Fruit fly (Drosophila melanogaster) whole organism, embryonic: ENCODE data around the gene Ssl2.

ENCODE experiments used
- B-H1 ChIP-seq: fragments of 200-800 bp; sonication (Bioruptor generic); IDR thresholded peaks from 3 replicates; pipeline ENCODE4 v1.3.6; 2022; ENCODE audit warnings: missing biosample characterization, missing genetic modification characterization
- BEAF-32 ChIP-seq: fragments of 200-800 bp; sonication (Bioruptor generic); optimal IDR thresholded peaks from 3 replicates; lab custom pipeline; 2017; ENCODE audit warnings: missing biosample characterization, missing genetic modification characterization, mild to moderate bottlenecking, moderate library complexity, missing genetic modification reagents
- C15 ChIP-seq: fragments of 200-800 bp; sonication (Bioruptor generic); IDR thresholded peaks from 3 replicates; pipeline ENCODE4 v1.3.6; 2022; ENCODE audit warnings: missing biosample characterization, missing genetic modification characterization
- CG1024 ChIP-seq: fragments of 200-800 bp; sonication (Bioruptor generic); IDR thresholded peaks from 2 replicates; pipeline ENCODE4 v1.3.6; 2022; ENCODE audit warnings: missing biosample characterization, missing genetic modification characterization
- CG10565 ChIP-seq: fragments of 200-800 bp; sonication (Bioruptor generic); optimal IDR thresholded peaks from 3 replicates; lab custom pipeline; 2016; ENCODE audit warnings: missing biosample characterization, mild to moderate bottlenecking, missing genetic modification characterization
- CG11085 ChIP-seq: fragments of 200-800 bp; sonication (Bioruptor generic); IDR thresholded peaks from 2 replicates; pipeline ENCODE4 v1.3.6; 2022; ENCODE audit warnings: missing biosample characterization, missing genetic modification characterization
- CG11504 ChIP-seq: fragments of 200-800 bp; sonication (Bioruptor generic); optimal IDR thresholded peaks from 3 replicates; lab custom pipeline; 2019; ENCODE audit warnings: missing biosample characterization, mild to moderate bottlenecking, missing genetic modification characterization, moderate library complexity
- CG11695 ChIP-seq: fragments of 200-800 bp; sonication (Bioruptor generic); IDR thresholded peaks from 3 replicates; pipeline ENCODE4 v1.3.6; 2022; ENCODE audit warnings: missing biosample characterization, missing genetic modification characterization
- CG14710 ChIP-seq: fragments of 200-800 bp; sonication (Bioruptor generic); optimal IDR thresholded peaks from 3 replicates; lab custom pipeline; 2019; ENCODE audit warnings: missing biosample characterization, mild to moderate bottlenecking, missing genetic modification characterization, moderate library complexity
- CG15696 ChIP-seq: fragments of 200-800 bp; sonication (Bioruptor generic); optimal IDR thresholded peaks from 2 replicates; lab custom pipeline; 2019; ENCODE audit warnings: missing biosample characterization, mild to moderate bottlenecking, missing genetic modification characterization, moderate library complexity
- CG18599 ChIP-seq: fragments of 200-800 bp; sonication (Bioruptor generic); optimal IDR thresholded peaks from 3 replicates; lab custom pipeline; 2017; ENCODE audit warnings: missing biosample characterization, missing genetic modification characterization, mild to moderate bottlenecking, moderate library complexity, missing genetic modification reagents
- CG18619 ChIP-seq: fragments of 200-800 bp; sonication (Bioruptor generic); optimal IDR thresholded peaks from 3 replicates; lab custom pipeline; 2017; ENCODE audit warnings: missing biosample characterization, mild to moderate bottlenecking, missing genetic modification characterization
- CG2116 ChIP-seq: fragments of 200-800 bp; sonication (Bioruptor generic); optimal IDR thresholded peaks from 3 replicates; lab custom pipeline; 2018; ENCODE audit warnings: missing biosample characterization, mild to moderate bottlenecking, missing genetic modification characterization
- CG32532 ChIP-seq: fragments of 200-800 bp; sonication (Bioruptor generic); IDR thresholded peaks from 2 replicates; pipeline ENCODE4 v1.3.6; 2022; ENCODE audit warnings: missing biosample characterization, missing genetic modification characterization
- CG4282 ChIP-seq: fragments of 200-800 bp; sonication (Bioruptor generic); optimal IDR thresholded peaks from 2 replicates; lab custom pipeline; 2016; ENCODE audit warnings: missing biosample characterization, missing genetic modification characterization
- CG5180 ChIP-seq: fragments of 200-800 bp; sonication (Bioruptor generic); optimal IDR thresholded peaks from 3 replicates; lab custom pipeline; 2017; ENCODE audit warnings: missing biosample characterization, missing genetic modification characterization, mild to moderate bottlenecking, moderate library complexity, missing genetic modification reagents
- CG5953 ChIP-seq: fragments of 200-800 bp; sonication (Bioruptor generic); IDR thresholded peaks from 2 replicates; pipeline ENCODE4 v1.3.6; 2022; ENCODE audit warnings: missing biosample characterization, missing genetic modification characterization
- CG6765 ChIP-seq: fragments of 200-800 bp; sonication (Bioruptor generic); optimal IDR thresholded peaks from 3 replicates; lab custom pipeline; 2017; ENCODE audit warnings: missing biosample characterization, mild to moderate bottlenecking, missing genetic modification characterization
- CG6791 ChIP-seq: fragments of 200-800 bp; sonication (Bioruptor generic); IDR thresholded peaks from 3 replicates; pipeline ENCODE4 v1.3.6; 2022; ENCODE audit warnings: missing biosample characterization, missing genetic modification characterization; ENCODE audit not compliant: partially characterized antibody
- CG9797 ChIP-seq: fragments of 200-800 bp; sonication (Bioruptor generic); optimal IDR thresholded peaks from 3 replicates; lab custom pipeline; 2018; ENCODE audit warnings: missing biosample characterization, mild to moderate bottlenecking, missing genetic modification characterization
- Dip2 ChIP-seq: fragments of 200-800 bp; sonication (Bioruptor generic); IDR thresholded peaks from 2 replicates; pipeline ENCODE4 v1.3.6; 2022; ENCODE audit warnings: missing biosample characterization, missing genetic modification characterization
- Doc2 ChIP-seq: fragments of 200-800 bp; sonication (Bioruptor generic); IDR thresholded peaks from 2 replicates; pipeline ENCODE4 v1.3.6; 2022; ENCODE audit warnings: missing biosample characterization, missing genetic modification characterization
- Doc3 ChIP-seq: fragments of 200-800 bp; sonication (Bioruptor generic); IDR thresholded peaks from 3 replicates; pipeline ENCODE4 v1.3.6; 2022; ENCODE audit warnings: missing biosample characterization, missing genetic modification characterization; ENCODE audit not compliant: partially characterized antibody
- ERR ChIP-seq: fragments of 200-800 bp; sonication (Bioruptor generic); optimal IDR thresholded peaks from 2 replicates; lab custom pipeline; 2016; ENCODE audit warnings: missing biosample characterization, missing genetic modification characterization
- Gug ChIP-seq: fragments of 200-800 bp; sonication (Bioruptor generic); IDR thresholded peaks from 4 replicates; pipeline ENCODE4 v1.3.6; 2022; ENCODE audit warnings: missing biosample characterization, missing genetic modification characterization
- Kr ChIP-seq: fragments of 200-800 bp; sonication (Bioruptor generic); optimal IDR thresholded peaks from 2 replicates; lab custom pipeline; 2017; ENCODE audit warnings: missing biosample characterization, mild to moderate bottlenecking, missing genetic modification characterization
- Oli ChIP-seq: fragments of 200-800 bp; sonication (Bioruptor generic); optimal IDR thresholded peaks from 2 replicates; lab custom pipeline; 2018; ENCODE audit warnings: missing biosample characterization, mild to moderate bottlenecking, missing genetic modification characterization, moderate library complexity
- Sin3A ChIP-seq: fragments of >200 bp; optimal IDR thresholded peaks from 2 replicates; lab custom pipeline; 2018
- amos ChIP-seq: fragments of 200-800 bp; sonication (Bioruptor generic); IDR thresholded peaks from 2 replicates; pipeline ENCODE4 v1.3.6; 2022; ENCODE audit warnings: missing biosample characterization, missing genetic modification characterization; ENCODE audit not compliant: partially characterized antibody
- ap ChIP-seq: fragments of 200-800 bp; sonication (Bioruptor generic); IDR thresholded peaks from 2 replicates; pipeline ENCODE4 v1.3.6; 2022; ENCODE audit warnings: missing biosample characterization, missing genetic modification characterization
- bcd ChIP-seq: fragments of 200-800 bp; sonication (Bioruptor generic); optimal IDR thresholded peaks from 2 replicates; lab custom pipeline; 2017; ENCODE audit warnings: missing biosample characterization, mild to moderate bottlenecking, missing genetic modification characterization
- btn ChIP-seq: fragments of 200-800 bp; sonication (Bioruptor generic); optimal IDR thresholded peaks from 2 replicates; lab custom pipeline; 2016; ENCODE audit warnings: missing biosample characterization, missing genetic modification characterization
- caup ChIP-seq: fragments of 200-800 bp; sonication (Bioruptor generic); optimal IDR thresholded peaks from 3 replicates; lab custom pipeline; 2017; ENCODE audit warnings: missing biosample characterization, mild to moderate bottlenecking, missing genetic modification characterization, moderate library complexity; ENCODE audit not compliant: severe bottlenecking
- chinmo ChIP-seq: fragments of 200-800 bp; sonication (Bioruptor generic); IDR thresholded peaks from 4 replicates; pipeline ENCODE4 v1.3.6; 2022; ENCODE audit warnings: missing biosample characterization, missing genetic modification characterization; ENCODE audit not compliant: partially characterized antibody
- crol ChIP-seq: fragments of 200-800 bp; sonication (Bioruptor generic); IDR thresholded peaks from 2 replicates; pipeline ENCODE4 v1.3.6; 2022; ENCODE audit warnings: missing biosample characterization, missing genetic modification characterization
- fru ChIP-seq: fragments of >200 bp; optimal IDR thresholded peaks from 2 replicates; lab custom pipeline; 2017
- fu2 ChIP-seq: fragments of 200-800 bp; sonication (Bioruptor generic); optimal IDR thresholded peaks from 2 replicates; lab custom pipeline; 2016; ENCODE audit warnings: missing biosample characterization, missing genetic modification characterization
- gcm ChIP-seq: fragments of 200-800 bp; sonication (Bioruptor generic); optimal IDR thresholded peaks from 2 replicates; lab custom pipeline; 2019; ENCODE audit warnings: missing biosample characterization, mild to moderate bottlenecking, missing genetic modification characterization, moderate library complexity
- hkb ChIP-seq, 2 experiments: fragments of 200-800 bp in 1 of 2; fragments of >200 bp in 1 of 2; sonication (Bioruptor generic) in 1 of 2; IDR thresholded peaks in 1 of 2; optimal IDR thresholded peaks in 1 of 2; 2 replicates each; pipeline versions ENCODE4 v1.3.6 to Lab custom; 2017 to 2022; ENCODE audit warnings: missing biosample characterization in 1 of 2, missing genetic modification characterization in 1 of 2
- insv ChIP-seq, 2 experiments: fragments of 200-800 bp; sonication (Bioruptor generic); optimal IDR thresholded peaks; 3 replicates each; lab custom pipeline; 2016 to 2018; ENCODE audit warnings: missing biosample characterization in 2 of 2, missing genetic modification characterization in 2 of 2
- klu ChIP-seq: fragments of 200-800 bp; sonication (Bioruptor generic); IDR thresholded peaks from 2 replicates; pipeline ENCODE4 v1.3.6; 2022; ENCODE audit warnings: missing biosample characterization, missing genetic modification characterization
- lilli ChIP-seq: fragments of 200-800 bp; sonication (Bioruptor generic); optimal IDR thresholded peaks from 3 replicates; lab custom pipeline; 2016; ENCODE audit warnings: missing biosample characterization, missing genetic modification characterization
- maf-S ChIP-seq: fragments of 200-800 bp; sonication (Bioruptor generic); optimal IDR thresholded peaks from 2 replicates; lab custom pipeline; 2016; ENCODE audit warnings: missing biosample characterization, missing genetic modification characterization
- mam ChIP-seq: fragments of 200-800 bp; sonication (Bioruptor generic); optimal IDR thresholded peaks from 3 replicates; lab custom pipeline; 2016; ENCODE audit warnings: missing biosample characterization, missing genetic modification characterization
- nau ChIP-seq: fragments of 200-800 bp; sonication (Bioruptor generic); optimal IDR thresholded peaks from 3 replicates; lab custom pipeline; 2017; ENCODE audit warnings: missing biosample characterization, mild to moderate bottlenecking, missing genetic modification characterization, missing genetic modification reagents
- phol ChIP-seq: fragments of 200-800 bp; sonication (Bioruptor generic); optimal IDR thresholded peaks from 3 replicates; lab custom pipeline; 2018; ENCODE audit warnings: missing biosample characterization, mild to moderate bottlenecking, missing genetic modification characterization, moderate library complexity
- psq ChIP-seq: fragments of 200-800 bp; sonication (Bioruptor generic); optimal IDR thresholded peaks from 2 replicates; lab custom pipeline; 2017; ENCODE audit warnings: missing biosample characterization, missing genetic modification characterization
- slbo ChIP-seq: fragments of 200-800 bp; sonication (Bioruptor generic); IDR thresholded peaks from 2 replicates; pipeline ENCODE4 v1.3.6; 2022; ENCODE audit warnings: missing biosample characterization, missing genetic modification characterization
- sr ChIP-seq: fragments of 200-800 bp; sonication (Bioruptor generic); IDR thresholded peaks from 3 replicates; pipeline ENCODE4 v1.3.6; 2022; ENCODE audit warnings: missing biosample characterization, missing genetic modification characterization

Ssl2 gene

dm6 chr3R:29033909-29034629 is 1.6 kb upstream of the Ssl2 start, which contains the start of the genes beta4GalNAcTB and Cpsf100 (continued):
- TF ChIP-seq insv (GFP tag; optimal IDR thresholded peaks at IDR 0.05; lab: Kevin White, UChicago) (peak in 1 of 2 experiments; percentile 34), Doc3 (GFP tag; lab: Robert Waterston, UW) (no peak), nau (no peak), CG2116 (GFP tag; lab: Kevin White, UChicago) (peak; percentile 38), CG14710 (tag; lab: Kevin White, UChicago) (peak; percentile 78), amos (no peak), CG9797 (GFP tag; lab: Kevin White, UChicago) (no peak), sr (GFP tag; lab: Robert Waterston, UW) (no peak), CG15696 (tag; lab: Kevin White, UChicago) (peak; percentile 72), Dip2 (GFP tag; lab: Robert Waterston, UW) (no peak), CG6791 (GFP tag; lab: Robert Waterston, UW) (no peak), slbo (GFP tag; lab: Robert Waterston, UW) (peak; percentile 87), B-H1 (GFP tag; lab: Robert Waterston, UW) (peak; percentile 50), CG18619 (GFP tag; lab: Kevin White, UChicago) (peak; percentile 77), CG11695 (GFP tag; lab: Robert Waterston, UW) (peak; percentile 25; the same call in 1 of the 3 replicates), psq (GFP tag; lab: Kevin White, UChicago) (peak; percentile 9), bcd (peak; percentile 79), ERR (GFP tag; lab: Kevin White, UChicago) (no peak), Oli (peak; percentile 78), CG10565 (GFP tag; lab: Kevin White, UChicago) (no peak), hkb (optimal IDR thresholded peaks at IDR 0.05; lab: Kevin White, UChicago) (no peak), hkb (GFP tag; IDR thresholded peaks at IDR 0.05; lab: Robert Waterston, UW) (peak; percentile 35; the same call in 1 of the 2 replicates), crol (GFP tag; lab: Robert Waterston, UW) (no peak), chinmo (GFP tag; lab: Robert Waterston, UW) (no peak), maf-S (GFP tag; lab: Kevin White, UChicago) (peak; percentile 29), mam (peak; percentile 64), ap (GFP tag; lab: Robert Waterston, UW) (peak; percentile 46), CG6765 (GFP tag; lab: Kevin White, UChicago) (peak; percentile 47), phol (tag; lab: Kevin White, UChicago) (peak; percentile 77), gcm (no peak), Doc2 (GFP tag; lab: Robert Waterston, UW) (no peak), Kr (GFP tag; lab: Kevin White, UChicago) (no peak), CG5953 (GFP tag; lab: Robert Waterston, UW) (0 out of 2 replicates have a peak, but pooled peaks have one; percentile 36), caup (GFP tag; lab: Kevin White, UChicago) (peak; percentile 32), C15 (GFP tag; lab: Robert Waterston, UW) (0 out of 3 replicates have a peak, but pooled peaks have one; percentile 47), lilli (peak; percentile 83), CG32532 (GFP tag; lab: Robert Waterston, UW) (peak; percentile 77), klu (GFP tag; lab: Robert Waterston, UW) (peak; percentile 50), btn (GFP tag; lab: Kevin White, UChicago) (no peak), BEAF-32 (GFP tag; lab: Kevin White, UChicago) (peak; percentile 7), fru (lab: Kevin White, UChicago) (no peak), CG4282 (GFP tag; lab: Kevin White, UChicago) (no peak), CG1024 (GFP tag; lab: Robert Waterston, UW) (peak; percentile 34; the same call in 1 of the 2 replicates), CG11504 (tag; lab: Kevin White, UChicago) (peak; percentile 72), CG11085 (GFP tag; lab: Robert Waterston, UW) (peak; percentile 72), Sin3A (lab: Kevin White, UChicago) (no peak), CG5180 (GFP tag; lab: Kevin White, UChicago) (no peak), fu2 (GFP tag; lab: Kevin White, UChicago) (peak; percentile 65), CG18599 (GFP tag; lab: Kevin White, UChicago) (peak; percentile 74), Gug (GFP tag; lab: Robert Waterston, UW) (peak; percentile 71)
